Comparison of ENCODE assay signal across 2 worm cellular contexts in genomic region chrIV:10424535-10424934, ce11.
TF ChIP-seq lines count a peak whose summit lies in the region.

TSS of gene F13B12.1 (minus strand) at chrIV:10424635.

TF ChIP-seq in whole organism, L3 larva, 47 proteins besides CTCF, POLR2A, EP300 and RAD21:
- no peak for TF ChIP-seq elt-3 (tag; optimal IDR thresholded peaks at IDR 0.05; lab: Kevin White, UChicago)
- no peak for TF ChIP-seq elt-1 (tag; optimal IDR thresholded peaks at IDR 0.05; lab: Kevin White, UChicago)
- TF ChIP-seq mdl-1 (tag; optimal IDR thresholded peaks at IDR 0.05; lab: Kevin White, UChicago), result no peak
- peak; percentile 25 for TF ChIP-seq zag-1 (tag; optimal IDR thresholded peaks at IDR 0.05; lab: Kevin White, UChicago)
- no peak for TF ChIP-seq nhr-25 (tag; optimal IDR thresholded peaks at IDR 0.05; lab: Kevin White, UChicago)
- no peak for TF ChIP-seq nhr-237 (tag; optimal IDR thresholded peaks at IDR 0.05; lab: Kevin White, UChicago)

TF ChIP-seq in whole organism, L4 larva, 104 proteins besides CTCF, POLR2A, EP300 and RAD21:
- no peak for TF ChIP-seq Y5F2A.4 (GFP tag; optimal IDR thresholded peaks at IDR 0.05; lab: Kevin White, UChicago)
- TF ChIP-seq F26F4.8 (GFP tag; conservative IDR thresholded peaks at IDR 0.05; lab: Robert Waterston, UW), result no peak
- no peak for TF ChIP-seq dve-1 (tag; optimal IDR thresholded peaks at IDR 0.05; lab: Kevin White, UChicago; ENCODE audit: insufficient read depth)
- no peak for TF ChIP-seq arid-1 (GFP tag; conservative IDR thresholded peaks at IDR 0.05; lab: Robert Waterston, UW)
- no peak for TF ChIP-seq sdz-12 (GFP tag; optimal IDR thresholded peaks at IDR 0.05; lab: Kevin White, UChicago)
- no peak for TF ChIP-seq nhr-10 (tag; optimal IDR thresholded peaks at IDR 0.05; lab: Kevin White, UChicago)
- TF ChIP-seq unc-62 (GFP tag; optimal IDR thresholded peaks at IDR 0.05 in 1 of 2; lab: Kevin White, UChicago), result peak in 1 of 2 experiments; percentile 70
- no peak for TF ChIP-seq unc-62 (tag; optimal IDR thresholded peaks at IDR 0.05; lab: Kevin White, UChicago)
- no peak for TF ChIP-seq set-16 (GFP tag; IDR thresholded peaks at IDR 0.05; lab: Robert Waterston, UW)
- no peak for TF ChIP-seq ztf-7 (tag; optimal IDR thresholded peaks at IDR 0.05; lab: Kevin White, UChicago)
- peak; percentile 17; the same call in 1 of the 2 replicates for TF ChIP-seq Y48G9A.11 (GFP tag; IDR thresholded peaks at IDR 0.05; lab: Robert Waterston, UW)
- TF ChIP-seq cey-2 (tag; optimal IDR thresholded peaks at IDR 0.05; lab: Kevin White, UChicago; ENCODE audit: borderline replicate concordance, insufficient read depth), result no peak
- no peak for TF ChIP-seq ceh-32 (tag; optimal IDR thresholded peaks at IDR 0.05; lab: Kevin White, UChicago; ENCODE audit: poor library complexity)
- no peak for TF ChIP-seq nhr-42 (GFP tag; IDR thresholded peaks at IDR 0.05; lab: Robert Waterston, UW)
TF ChIP-seq in whole organism, L4 larva: peak in this region for 2.

Comparison
In these comparisons a context has a peak if more than half of its experiments do, and no peak if none do; other contexts are left out.
1. Of the 28 proteins assayed by ChIP-seq in both whole organism, L4 larva and whole organism, L3 larva: peak only in whole organism, L4 larva: none; only in whole organism, L3 larva: zag-1; in both: none; in neither: 26; mixed calls (peak in some experiments, not most) for 1.